Fruit fly (Drosophila melanogaster): Measurements from ENCODE around the gene CG1695.

CG1695 gene

dm6 chrX:20394066-20394913, 39.5 kb upstream of the CG1695 start, which contains the start of gene HERC2 (continued):
- TF ChIP-seq CG9817 (tag; optimal IDR thresholded peaks at IDR 0.05) (peak; percentile 51), yki (optimal IDR thresholded peaks at IDR 0.05) (no peak), gt (GFP tag; IDR thresholded peaks at IDR 0.05) (no peak), HLH3B (GFP tag; IDR thresholded peaks at IDR 0.05) (peak; percentile 34; the same call in 1 of the 2 replicates), Dad (GFP tag; optimal IDR thresholded peaks at IDR 0.05) (peak; percentile 34), CG17568 (GFP tag; optimal IDR thresholded peaks at IDR 0.05) (no peak), Dref (GFP tag; IDR thresholded peaks at IDR 0.05) (peak; percentile 99), salm (tag; optimal IDR thresholded peaks at IDR 0.05) (no peak), CG14667 (GFP tag; IDR thresholded peaks at IDR 0.05) (peak; percentile 34; the same call in 1 of the 2 replicates), schlank (tag; optimal IDR thresholded peaks at IDR 0.05) (no peak), CG17829 (tag; optimal IDR thresholded peaks at IDR 0.05) (no peak), run (tag; optimal IDR thresholded peaks at IDR 0.05) (no peak), grn (GFP tag; optimal IDR thresholded peaks at IDR 0.05) (no peak), Pdp1 (GFP tag; optimal IDR thresholded peaks at IDR 0.05) (peak; percentile 57 to 62), CG1233 (GFP tag; optimal IDR thresholded peaks at IDR 0.05) (no peak), fd3F (GFP tag; optimal IDR thresholded peaks at IDR 0.05) (no peak), gsb (GFP tag; IDR thresholded peaks at IDR 0.05) (no peak), cas (GFP tag; IDR thresholded peaks at IDR 0.05) (peak; percentile 39; the same call in 1 of the 2 replicates), CG42726 (GFP tag; IDR thresholded peaks at IDR 0.05; ENCODE audit: partially characterized antibody) (peak; percentile 87), zf30C (GFP tag; optimal IDR thresholded peaks at IDR 0.05) (no peak), fd96Cb (tag; optimal IDR thresholded peaks at IDR 0.05) (peak; percentile 16), stwl (tag; optimal IDR thresholded peaks at IDR 0.05) (peak; percentile 48), Asciz (GFP tag; optimal IDR thresholded peaks at IDR 0.05) (no peak), Chrac-16 (GFP tag; optimal IDR thresholded peaks at IDR 0.05) (peak; percentile 51), CG30020 (tag; optimal IDR thresholded peaks at IDR 0.05) (peak; percentile 46), lola (GFP tag; optimal IDR thresholded peaks at IDR 0.05) (peak in 1 of 3 experiments; percentile 30), NC2β (GFP tag; optimal IDR thresholded peaks at IDR 0.05) (no peak), slbo (GFP tag; IDR thresholded peaks at IDR 0.05) (peak; percentile 82), HHEX (GFP tag; optimal IDR thresholded peaks at IDR 0.05) (no peak), zen2 (GFP tag; IDR thresholded peaks at IDR 0.05; ENCODE audit: partially characterized antibody) (peak; percentile 90), CG6689 (GFP tag; IDR thresholded peaks at IDR 0.05) (0 out of 2 replicates have a peak, but pooled peaks have one; percentile 31), CG7928 (GFP tag; optimal IDR thresholded peaks at IDR 0.05) (no peak), H2.0 (GFP tag; IDR thresholded peaks at IDR 0.05) (peak; percentile 39; the same call in 1 of the 2 replicates), Hr51 (GFP tag; optimal IDR thresholded peaks at IDR 0.05) (no peak), CG10462 (GFP tag; optimal IDR thresholded peaks at IDR 0.05) (no peak), nerfin-1 (tag; optimal IDR thresholded peaks at IDR 0.05) (peak; percentile 7), MESR4 (GFP tag; optimal IDR thresholded peaks at IDR 0.05) (peak; percentile 78), en (GFP tag; optimal IDR thresholded peaks at IDR 0.05) (peak; percentile 22), org-1 (GFP tag; optimal IDR thresholded peaks at IDR 0.05) (no peak), HLH54F (GFP tag; optimal IDR thresholded peaks at IDR 0.05) (peak; percentile 52), oc (tag; optimal IDR thresholded peaks at IDR 0.05) (peak; percentile 70), CG8765 (GFP tag; IDR thresholded peaks at IDR 0.05) (no peak), Dfd (GFP tag; optimal IDR thresholded peaks at IDR 0.05) (no peak), CG12299 (tag; optimal IDR thresholded peaks at IDR 0.05) (no peak), pnt (GFP tag; optimal IDR thresholded peaks at IDR 0.05) (peak; percentile 20), slou (GFP tag; optimal IDR thresholded peaks at IDR 0.05) (no peak), croc (GFP tag; conservative IDR thresholded peaks at IDR 0.05) (no peak), Doc3 (GFP tag; IDR thresholded peaks at IDR 0.05; ENCODE audit: partially characterized antibody) (peak; percentile 78)

Data from whole organism, embryonic.